Worm (Caenorhabditis elegans): ENCODE results near the gene T21B6.3.

The T21B6.3 gene

DNA sequence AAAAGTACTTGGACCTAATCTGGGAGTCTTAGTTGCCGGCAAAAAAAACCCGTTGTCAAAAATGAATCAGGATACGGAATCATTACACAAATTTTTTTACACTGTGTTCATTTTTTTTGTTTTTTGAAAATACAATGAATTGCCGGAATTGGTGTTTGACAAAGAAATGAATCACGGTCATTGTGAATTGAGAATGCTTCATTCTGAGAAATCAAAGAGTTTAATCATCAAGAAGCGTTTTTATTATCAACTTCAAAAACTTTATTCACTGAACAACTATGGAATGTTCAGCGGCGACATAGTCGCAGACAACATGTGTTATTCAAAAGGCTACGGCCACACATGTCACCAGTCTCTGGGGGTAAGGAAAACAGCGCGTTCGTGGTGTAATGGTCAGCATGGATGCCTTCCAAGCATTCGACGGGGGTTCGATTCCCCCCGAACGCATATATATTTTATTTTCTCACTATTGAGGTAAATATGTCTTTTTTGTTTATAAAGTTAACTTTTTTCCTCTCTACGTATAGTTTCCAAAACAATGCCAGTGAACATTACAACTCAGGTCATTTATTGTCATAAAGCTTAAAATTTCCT, 14.8 kb upstream of the T21B6.3 start, which contains the start of gene nas-10 (continued):
- TF ChIP-seq zfh-2 (GFP tag; conservative IDR thresholded peaks at IDR 0.05) (no peak), Y53F4B.3 (GFP tag; IDR thresholded peaks at IDR 0.05) (0 out of 2 replicates have a peak, but pooled peaks have one; percentile 5), K11D2.4 (GFP tag; IDR thresholded peaks at IDR 0.05) (0 out of 2 replicates have a peak, but pooled peaks have one; percentile 45), die-1 (tag; optimal IDR thresholded peaks at IDR 0.05) (peak; percentile 89), F57A8.1 (GFP tag; optimal IDR thresholded peaks at IDR 0.05) (peak; percentile 4), attf-6 (GFP tag; IDR thresholded peaks at IDR 0.05) (no peak), ets-4 (GFP tag; optimal IDR thresholded peaks at IDR 0.05) (peak; percentile 56), F57C9.4 (tag; optimal IDR thresholded peaks at IDR 0.05) (peak; percentile 7), Y53G8AR.9 (GFP tag; conservative IDR thresholded peaks at IDR 0.05) (no peak), ekl-4 (GFP tag; IDR thresholded peaks at IDR 0.05) (no peak), ceh-79 (tag; optimal IDR thresholded peaks at IDR 0.05) (no peak), F39B2.1 (GFP tag; IDR thresholded peaks at IDR 0.05) (no peak), nfyb-1 (GFP tag; IDR thresholded peaks at IDR 0.05) (peak; percentile 85), unc-130 (GFP tag; optimal IDR thresholded peaks at IDR 0.05) (no peak), egl-18 (GFP tag; IDR thresholded peaks at IDR 0.05) (0 out of 2 replicates have a peak, but pooled peaks have one; percentile 63), lin-26 (GFP tag; IDR thresholded peaks at IDR 0.05) (peak; percentile 95), zim-3 (tag; optimal IDR thresholded peaks at IDR 0.05) (peak; percentile 2), nhr-179 (tag; optimal IDR thresholded peaks at IDR 0.05) (peak; percentile 64), let-607 (tag; optimal IDR thresholded peaks at IDR 0.05) (peak; percentile 54 to 56), ztf-6 (GFP tag; IDR thresholded peaks at IDR 0.05) (no peak), K12H6.12 (tag; optimal IDR thresholded peaks at IDR 0.05) (peak; percentile 47), chd-7 (tag; optimal IDR thresholded peaks at IDR 0.05) (peak; percentile 53), lin-54 (GFP tag; optimal IDR thresholded peaks at IDR 0.05) (no peak), him-1 (tag; optimal IDR thresholded peaks at IDR 0.05) (peak; percentile 90), rec-8 (tag; optimal IDR thresholded peaks at IDR 0.05) (peak; percentile 87 to 91), mcd-1 (GFP tag; IDR thresholded peaks at IDR 0.05) (no peak; the same call in 1 of the 2 replicates), ztf-25 (GFP tag; IDR thresholded peaks at IDR 0.05) (peak; percentile 78; the same call in 1 of the 2 replicates), lin-35 (GFP tag; optimal IDR thresholded peaks at IDR 0.05) (no peak), madf-10 (tag; optimal IDR thresholded peaks at IDR 0.05) (peak; percentile 83), nfya-1 (tag; optimal IDR thresholded peaks at IDR 0.05; ENCODE audit: borderline replicate concordance, insufficient read depth) (no peak), snpc-1.3 (tag; optimal IDR thresholded peaks at IDR 0.05; ENCODE audit: insufficient read depth) (no peak), madf-8 (GFP tag; conservative IDR thresholded peaks at IDR 0.05) (no peak), atf-7 (tag; optimal IDR thresholded peaks at IDR 0.05) (peak; percentile 22), nhr-120 (GFP tag; IDR thresholded peaks at IDR 0.05) (no peak), attf-3 (GFP tag; conservative IDR thresholded peaks at IDR 0.05) (no peak), ztf-18 (tag; optimal IDR thresholded peaks at IDR 0.05) (peak; percentile 69), C06A6.2 (GFP tag; conservative IDR thresholded peaks at IDR 0.05) (no peak), attf-5 (GFP tag; optimal IDR thresholded peaks at IDR 0.05) (peak; percentile 69), Y56A3A.18 (GFP tag; IDR thresholded peaks at IDR 0.05) (peak; percentile 93), tbx-9 (tag; optimal IDR thresholded peaks at IDR 0.05; ENCODE audit: borderline replicate concordance) (no peak), xnd-1 (tag; optimal IDR thresholded peaks at IDR 0.05) (no peak), ceh-58 (GFP tag; IDR thresholded peaks at IDR 0.05) (0 out of 2 replicates have a peak, but pooled peaks have one; percentile 47), hmg-1.2 (GFP tag; IDR thresholded peaks at IDR 0.05) (peak; percentile 84), rcor-1 (GFP tag; IDR thresholded peaks at IDR 0.05) (peak; percentile 73), pbrm-1 (GFP tag; IDR thresholded peaks at IDR 0.05) (peak; percentile 85), ceh-40 (GFP tag; IDR thresholded peaks at IDR 0.05) (peak; percentile 72; the same call in 1 of the 2 replicates), aptf-3 (GFP tag; IDR thresholded peaks at IDR 0.05) (0 out of 2 replicates have a peak, but pooled peaks have one; percentile 11)

All from whole organism, young adult.